Fruit fly (Drosophila melanogaster): ENCODE data around the gene Sfp24Bd.
A peak's percentile ranks its signal among the peaks of the same experiment; 100 is the strongest.

The Sfp24Bd gene

DNA sequence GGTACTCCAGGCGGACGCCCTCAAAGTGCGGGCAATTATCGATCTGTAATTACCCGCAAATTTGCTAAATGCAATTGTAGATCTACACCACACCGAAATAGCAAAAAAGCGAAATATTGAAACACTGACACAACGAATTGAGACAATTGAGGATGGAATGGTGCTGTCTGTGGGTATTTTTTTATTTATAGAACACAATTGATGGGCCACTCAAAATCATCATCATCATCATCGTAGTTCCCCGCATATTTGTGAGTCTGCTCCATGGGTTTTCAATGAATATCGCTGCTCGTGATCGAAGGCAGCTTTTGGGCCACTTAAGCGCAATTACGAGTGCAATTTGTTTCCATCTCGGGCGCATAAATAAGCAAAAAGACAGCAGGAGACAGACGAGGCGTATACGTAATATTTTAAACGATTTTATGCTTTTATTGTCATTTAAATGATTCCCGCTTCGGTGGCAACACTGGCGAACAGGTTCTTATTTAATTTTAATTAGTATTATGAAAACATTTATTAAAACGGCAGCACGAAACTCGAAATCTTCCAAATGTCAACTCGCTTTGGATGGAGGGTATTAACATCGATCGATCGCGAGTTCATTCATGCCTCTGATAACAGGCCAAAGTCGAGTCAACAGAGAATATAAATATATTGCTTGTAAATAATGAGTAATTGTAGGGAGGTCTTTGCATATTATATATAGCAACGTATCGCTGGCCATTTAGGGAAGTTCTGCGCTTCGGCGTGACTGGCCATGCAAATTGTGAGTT, 26.6 kb downstream of the Sfp24Bd start:
- TF ChIP-seq CG7101 (tag; optimal IDR thresholded peaks at IDR 0.05), result no peak
- no peak for TF ChIP-seq cic (GFP tag; optimal IDR thresholded peaks at IDR 0.05)
- no peak for TF ChIP-seq pad (GFP tag; optimal IDR thresholded peaks at IDR 0.05)
- TF ChIP-seq kay (GFP tag; ENCODE audit: borderline replicate concordance), result peak; percentile 5
- no peak for TF ChIP-seq tj (GFP tag; optimal IDR thresholded peaks at IDR 0.05)

DNA sequence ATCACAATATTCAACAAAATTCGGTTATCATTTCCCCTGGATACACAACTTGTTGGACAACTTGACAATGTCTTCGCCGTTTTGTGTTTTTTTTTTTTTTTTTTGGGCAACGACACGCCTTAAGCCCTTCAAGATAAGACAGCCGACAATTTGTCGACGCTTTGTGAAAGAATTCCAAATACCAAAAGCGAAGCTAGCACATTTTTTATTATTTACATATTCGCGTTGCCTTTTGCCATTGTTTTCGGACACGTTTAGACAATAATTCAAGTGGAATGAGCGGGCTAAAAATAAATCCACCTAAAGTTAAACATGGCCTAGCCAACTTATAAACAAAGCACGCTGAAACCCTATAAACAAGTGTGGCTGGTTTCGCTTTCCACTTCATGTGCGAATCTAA, 28.0 kb downstream of the Sfp24Bd start:
- TF ChIP-seq toe (GFP tag; optimal IDR thresholded peaks at IDR 0.05) (no peak), Clk (GFP tag; optimal IDR thresholded peaks at IDR 0.05) (no peak), kay (GFP tag; ENCODE audit: borderline replicate concordance) (no peak), pad (GFP tag; optimal IDR thresholded peaks at IDR 0.05) (no peak), cic (GFP tag; optimal IDR thresholded peaks at IDR 0.05) (no peak), CG33017 (tag; optimal IDR thresholded peaks at IDR 0.05) (no peak), CG1620 (GFP tag; optimal IDR thresholded peaks at IDR 0.05) (no peak), CG14711 (tag; optimal IDR thresholded peaks at IDR 0.05) (no peak), CG12768 (GFP tag; optimal IDR thresholded peaks at IDR 0.05) (no peak), Crg-1 (GFP tag; optimal IDR thresholded peaks at IDR 0.05) (no peak), CG5204 (GFP tag; optimal IDR thresholded peaks at IDR 0.05) (no peak), cnc (optimal IDR thresholded peaks at IDR 0.05) (no peak), bab1 (GFP tag; optimal IDR thresholded peaks at IDR 0.05) (no peak), CG7045 (GFP tag; optimal IDR thresholded peaks at IDR 0.05) (no peak), ovo (GFP tag; optimal IDR thresholded peaks at IDR 0.05) (no peak)

DNA sequence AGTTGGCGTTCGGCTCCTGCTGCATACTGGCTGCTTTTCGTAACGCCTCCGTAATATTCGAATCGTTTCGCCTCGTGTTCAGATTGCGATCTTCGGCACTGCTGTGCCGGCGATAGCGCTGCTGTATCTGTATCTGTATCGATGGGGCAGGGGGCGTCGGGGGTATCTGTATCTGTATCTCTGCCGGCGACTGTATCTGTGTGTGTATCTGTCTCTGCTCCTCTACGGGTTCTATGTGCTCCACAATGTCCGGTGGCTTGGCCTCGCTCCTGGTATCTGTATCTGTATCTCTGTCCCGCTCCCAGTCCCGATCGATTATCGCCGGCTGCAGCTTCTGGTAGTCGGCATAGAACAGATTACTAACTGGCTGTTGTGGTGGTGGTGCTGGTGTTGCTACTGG, 29.0 kb downstream of the Sfp24Bd start:
- peak; percentile 91 for TF ChIP-seq cic (GFP tag; optimal IDR thresholded peaks at IDR 0.05)
- no peak for TF ChIP-seq CG11617 (GFP tag; optimal IDR thresholded peaks at IDR 0.05)
- TF ChIP-seq kay (GFP tag; ENCODE audit: borderline replicate concordance), result no peak
- no peak for TF ChIP-seq CG1620 (GFP tag; optimal IDR thresholded peaks at IDR 0.05)
- TF ChIP-seq CG14711 (tag; optimal IDR thresholded peaks at IDR 0.05), result no peak
- TF ChIP-seq pad (GFP tag; optimal IDR thresholded peaks at IDR 0.05), result peak; percentile 5
- peak; percentile 28 for TF ChIP-seq CG33017 (tag; optimal IDR thresholded peaks at IDR 0.05)
- peak; percentile 16 for TF ChIP-seq tj (GFP tag; optimal IDR thresholded peaks at IDR 0.05)
- TF ChIP-seq Hr96 (GFP tag; optimal IDR thresholded peaks at IDR 0.05), result no peak
- TF ChIP-seq Mnt (GFP tag; optimal IDR thresholded peaks at IDR 0.05), result peak; percentile 78
- no peak for TF ChIP-seq CG7045 (GFP tag; optimal IDR thresholded peaks at IDR 0.05)
- no peak for TF ChIP-seq Crg-1 (GFP tag; optimal IDR thresholded peaks at IDR 0.05)
- no peak for TF ChIP-seq ovo (GFP tag; optimal IDR thresholded peaks at IDR 0.05)
- no peak for TF ChIP-seq Clk (GFP tag; optimal IDR thresholded peaks at IDR 0.05)
- TF ChIP-seq toe (GFP tag; optimal IDR thresholded peaks at IDR 0.05), result no peak
- no peak for TF ChIP-seq cnc (optimal IDR thresholded peaks at IDR 0.05)
- TF ChIP-seq bab1 (GFP tag; optimal IDR thresholded peaks at IDR 0.05), result no peak
- TF ChIP-seq CG5204 (GFP tag; optimal IDR thresholded peaks at IDR 0.05), result no peak
- peak; percentile 40 for TF ChIP-seq CG12768 (GFP tag; optimal IDR thresholded peaks at IDR 0.05)
- TF ChIP-seq CG7101 (tag; optimal IDR thresholded peaks at IDR 0.05), result peak; percentile 32

DNA sequence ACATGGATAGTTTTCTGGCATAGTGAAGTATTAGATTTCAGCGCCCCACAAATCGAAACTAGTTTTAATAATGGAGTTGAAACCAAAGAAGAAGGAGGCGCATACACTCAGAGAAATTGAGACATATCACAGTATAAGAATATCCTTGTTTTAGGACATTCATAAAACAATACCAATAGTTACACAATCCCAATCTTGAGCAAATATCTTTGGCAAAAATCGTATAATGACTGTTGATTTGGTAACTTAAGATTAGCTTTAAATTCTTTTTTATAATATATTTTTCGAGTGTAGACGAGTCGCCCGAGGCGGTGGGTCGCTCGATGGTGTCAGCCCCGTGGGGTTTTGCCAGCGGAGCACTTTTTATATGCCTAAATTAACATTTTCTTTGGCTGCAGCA, 33.5 kb downstream of the Sfp24Bd start:
- TF ChIP-seq cic (GFP tag; optimal IDR thresholded peaks at IDR 0.05) (no peak), pad (GFP tag; optimal IDR thresholded peaks at IDR 0.05) (no peak), Mnt (GFP tag; optimal IDR thresholded peaks at IDR 0.05) (no peak), CG1620 (GFP tag; optimal IDR thresholded peaks at IDR 0.05) (no peak), CG11617 (GFP tag; optimal IDR thresholded peaks at IDR 0.05) (no peak), cnc (optimal IDR thresholded peaks at IDR 0.05) (no peak), CG7045 (GFP tag; optimal IDR thresholded peaks at IDR 0.05) (no peak), CG12768 (GFP tag; optimal IDR thresholded peaks at IDR 0.05) (no peak), CG14711 (tag; optimal IDR thresholded peaks at IDR 0.05) (no peak), tj (GFP tag; optimal IDR thresholded peaks at IDR 0.05) (no peak), kay (GFP tag; ENCODE audit: borderline replicate concordance) (no peak), Crg-1 (GFP tag; optimal IDR thresholded peaks at IDR 0.05) (no peak), toe (GFP tag; optimal IDR thresholded peaks at IDR 0.05) (no peak), CG5204 (GFP tag; optimal IDR thresholded peaks at IDR 0.05) (no peak), CG7101 (tag; optimal IDR thresholded peaks at IDR 0.05) (no peak)

DNA sequence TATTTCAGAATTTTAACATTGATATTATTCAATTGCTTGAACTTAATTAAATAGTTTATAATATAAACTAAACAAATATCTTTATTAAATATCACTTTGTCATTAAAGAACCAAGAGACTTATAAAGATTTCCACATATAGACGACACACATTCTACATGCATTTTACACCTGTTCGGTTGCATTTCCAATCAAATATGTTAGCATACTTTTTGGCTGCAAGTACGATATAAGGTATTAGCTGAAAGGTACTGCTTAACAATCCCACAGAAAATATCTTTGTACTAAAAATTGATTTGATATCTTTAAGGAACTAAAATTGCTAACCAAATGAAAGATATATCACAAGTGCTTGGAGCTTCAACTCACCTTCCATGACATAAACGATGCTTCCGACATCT, 35.1 kb downstream of the Sfp24Bd start:
- no peak for TF ChIP-seq cnc (optimal IDR thresholded peaks at IDR 0.05)
- no peak for TF ChIP-seq CG12768 (GFP tag; optimal IDR thresholded peaks at IDR 0.05)
- no peak for TF ChIP-seq Clk (GFP tag; optimal IDR thresholded peaks at IDR 0.05)

DNA sequence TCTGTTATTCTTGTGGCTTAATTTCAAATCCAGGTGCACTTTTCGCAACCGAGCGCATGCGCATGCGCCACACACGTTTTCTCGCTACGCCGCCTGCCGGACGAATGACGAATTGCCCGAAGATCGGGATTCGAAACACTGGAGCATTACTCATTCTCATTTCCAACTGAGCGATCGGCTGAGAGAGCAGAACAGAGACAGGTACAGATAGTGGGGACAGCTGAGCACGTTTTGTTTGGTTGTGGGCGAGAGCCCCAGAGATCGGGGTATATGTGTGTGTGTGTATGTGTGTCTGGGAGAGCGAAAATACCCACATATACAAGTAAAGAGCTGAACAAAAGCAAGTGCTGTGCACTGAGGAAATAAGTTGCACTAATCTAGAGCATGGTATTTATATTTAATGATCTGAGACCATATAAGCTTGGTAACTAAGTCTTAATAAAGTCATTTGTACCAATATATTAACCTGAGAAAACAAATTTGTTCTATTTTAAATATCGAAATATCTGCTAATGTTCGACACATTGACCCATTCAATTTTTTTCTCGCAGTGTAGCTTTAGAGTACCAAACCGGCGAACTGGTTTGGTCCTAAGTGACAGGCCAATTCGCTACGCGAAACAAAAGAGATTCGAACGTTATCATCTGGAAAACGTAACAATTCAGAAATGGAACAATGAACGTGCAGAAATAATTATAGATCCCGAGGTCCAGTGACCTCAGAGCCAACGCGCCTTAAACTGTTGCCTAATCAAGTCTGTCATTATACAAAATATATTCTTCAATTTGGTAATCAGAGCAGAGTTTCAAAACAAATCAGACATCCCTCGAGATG, 36.7 kb downstream of the Sfp24Bd start:
- TF ChIP-seq CG5204 (GFP tag; optimal IDR thresholded peaks at IDR 0.05), result peak; percentile 86
- TF ChIP-seq bab1 (GFP tag; optimal IDR thresholded peaks at IDR 0.05), result peak; percentile 92
- TF ChIP-seq CG7045 (GFP tag; optimal IDR thresholded peaks at IDR 0.05), result peak; percentile 76
- peak; percentile 91 for TF ChIP-seq CG14711 (tag; optimal IDR thresholded peaks at IDR 0.05)
- TF ChIP-seq Mnt (GFP tag; optimal IDR thresholded peaks at IDR 0.05), result peak; percentile 80
- peak; percentile 83 for TF ChIP-seq toe (GFP tag; optimal IDR thresholded peaks at IDR 0.05)
- peak; percentile 70 for TF ChIP-seq cic (GFP tag; optimal IDR thresholded peaks at IDR 0.05)
- TF ChIP-seq cnc (optimal IDR thresholded peaks at IDR 0.05), result no peak
- peak; percentile 96 for TF ChIP-seq kay (GFP tag; ENCODE audit: borderline replicate concordance)
- TF ChIP-seq CG7101 (tag; optimal IDR thresholded peaks at IDR 0.05), result peak; percentile 89
- TF ChIP-seq CG33017 (tag; optimal IDR thresholded peaks at IDR 0.05), result peak; percentile 81
- peak; percentile 60 for TF ChIP-seq CG1620 (GFP tag; optimal IDR thresholded peaks at IDR 0.05)
- TF ChIP-seq CG12768 (GFP tag; optimal IDR thresholded peaks at IDR 0.05), result peak; percentile 93
- TF ChIP-seq ovo (GFP tag; optimal IDR thresholded peaks at IDR 0.05), result peak; percentile 50
- peak; percentile 90 for TF ChIP-seq CG11617 (GFP tag; optimal IDR thresholded peaks at IDR 0.05)
- TF ChIP-seq tj (GFP tag; optimal IDR thresholded peaks at IDR 0.05), result peak; percentile 72
- TF ChIP-seq Crg-1 (GFP tag; optimal IDR thresholded peaks at IDR 0.05), result peak; percentile 53
- peak; percentile 80 for TF ChIP-seq Clk (GFP tag; optimal IDR thresholded peaks at IDR 0.05)
- TF ChIP-seq pad (GFP tag; optimal IDR thresholded peaks at IDR 0.05), result peak; percentile 85
- TF ChIP-seq Hr96 (GFP tag; optimal IDR thresholded peaks at IDR 0.05), result peak; percentile 91
